Worm (Caenorhabditis elegans) whole organism, early embryonic: ENCODE results near the gene H04D03.2.

Experiments used
- B0310.2 ChIP-seq: sonication (generic microtip); optimal IDR thresholded peaks from 2 replicates; lab custom pipeline; 2016; ENCODE audit warnings: mild to moderate bottlenecking, missing genetic modification characterization, missing compliant biosample characterization
- aly-1 ChIP-seq: sonication (generic microtip); optimal IDR thresholded peaks from 2 replicates; lab custom pipeline; 2016; ENCODE audit warnings: missing genetic modification characterization, missing compliant biosample characterization
- ama-1 ChIP-seq: fragments of 150-350 bp; optimal IDR thresholded peaks from 2 replicates; lab custom pipeline; 2014
- ets-7 ChIP-seq: sonication (generic microtip); optimal IDR thresholded peaks from 2 replicates; lab custom pipeline; 2016; ENCODE audit warnings: missing genotype, missing genetic modification characterization, missing compliant biosample characterization
- flt-1 ChIP-seq: fragments of 200-800 bp; sonication (Bioruptor generic); IDR thresholded peaks from 2 replicates; pipeline ENCODE4 v1.3.6; 2022; ENCODE audit warnings: missing genetic modification characterization, missing compliant biosample characterization
- hmbx-1 ChIP-seq: sonication (generic microtip); optimal IDR thresholded peaks from 2 replicates; lab custom pipeline; 2016; ENCODE audit warnings: mild to moderate bottlenecking, missing genetic modification characterization, missing compliant biosample characterization
- hmg-4 ChIP-seq: fragments of 200-800 bp; sonication (Bioruptor generic); optimal IDR thresholded peaks from 2 replicates; lab custom pipeline; 2018; ENCODE audit warnings: mild to moderate bottlenecking, missing genetic modification characterization, missing compliant biosample characterization
- hnd-1 ChIP-seq: sonication (generic microtip); optimal IDR thresholded peaks from 2 replicates; lab custom pipeline; 2016; ENCODE audit warnings: missing genetic modification characterization, missing compliant biosample characterization
- pes-1 ChIP-seq: fragments of 200-800 bp; sonication (Bioruptor generic); IDR thresholded peaks from 2 replicates; pipeline ENCODE4 v1.3.6; 2022; ENCODE audit warnings: missing genetic modification reagents, missing genetic modification characterization, missing compliant biosample characterization
- scrt-1 ChIP-seq: fragments of 200-800 bp; sonication (Bioruptor generic); IDR thresholded peaks from 2 replicates; pipeline ENCODE4 v1.3.6; 2022; ENCODE audit warnings: missing genetic modification characterization, missing compliant biosample characterization
- sea-1 ChIP-seq: fragments of 200-800 bp; sonication (Bioruptor generic); conservative IDR thresholded peaks from 2 replicates; pipeline ENCODE4 v1.3.6; 2022; ENCODE audit warnings: missing genetic modification characterization, missing compliant biosample characterization
- tbx-37 ChIP-seq: fragments of 200-800 bp; sonication (Bioruptor generic); conservative IDR thresholded peaks from 2 replicates; pipeline ENCODE4 v1.3.6; 2022; ENCODE audit warnings: missing genetic modification reagents, missing genetic modification characterization, missing compliant biosample characterization
- tra-4 ChIP-seq: sonication (generic microtip); optimal IDR thresholded peaks from 2 replicates; lab custom pipeline; 2017; ENCODE audit warnings: missing genetic modification characterization, missing compliant biosample characterization

DNA sequence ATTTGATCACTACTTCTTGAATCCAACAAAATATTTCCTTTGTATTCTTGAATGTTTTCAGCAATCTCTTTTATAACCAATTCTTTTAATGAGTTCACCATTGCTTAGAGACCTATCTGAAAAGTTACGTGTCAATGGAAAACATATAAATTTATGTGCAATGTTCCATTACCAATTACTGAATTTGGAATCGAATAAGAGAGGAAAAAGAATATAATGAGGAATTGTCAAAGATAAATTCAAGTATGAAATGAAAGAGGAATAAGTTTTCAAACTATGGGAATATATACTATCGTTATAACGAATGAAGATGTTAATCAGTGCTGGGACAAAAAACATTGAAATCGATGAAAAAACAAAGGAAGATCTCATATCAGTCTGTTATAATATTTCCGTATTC is 8.8 kb upstream of the H04D03.2 start, which contains the start of gene H04D03.4:
- TF ChIP-seq sea-1 (no peak), flt-1 (no peak), B0310.2 (tag; lab: Kevin White, UChicago) (no peak), pes-1 (GFP tag; lab: Robert Waterston, UW) (no peak), aly-1 (tag; lab: Kevin White, UChicago) (no peak), hmbx-1 (no peak), hmg-4 (GFP tag; lab: Kevin White, UChicago) (no peak), hnd-1 (no peak), scrt-1 (GFP tag; lab: Robert Waterston, UW) (no peak), ama-1 (no peak), ets-7 (tag; lab: Kevin White, UChicago) (no peak), tra-4 (tag; lab: Kevin White, UChicago) (no peak), tbx-37 (no peak)
